Fruit fly (Drosophila melanogaster) whole organism, embryonic: ENCODE data around the gene CAH7.

ENCODE experiments used
- Aef1 ChIP-seq: fragments of 200-800 bp; sonication (Bioruptor generic); IDR thresholded peaks from 3 replicates; pipeline ENCODE4 v1.3.6; 2022; ENCODE audit warnings: missing biosample characterization, missing genetic modification characterization
- Atf3 ChIP-seq: fragments of 200-800 bp; sonication (Bioruptor generic); optimal IDR thresholded peaks from 3 replicates; lab custom pipeline; 2016; ENCODE audit warnings: missing biosample characterization, missing genetic modification characterization
- Atf6 ChIP-seq: fragments of 200-800 bp; sonication (Bioruptor generic); IDR thresholded peaks from 2 replicates; pipeline ENCODE4 v1.3.6; 2022; ENCODE audit warnings: missing biosample characterization, missing genetic modification characterization
- Awh ChIP-seq: fragments of 200-800 bp; sonication (Bioruptor generic); IDR thresholded peaks from 2 replicates; pipeline ENCODE4, ENCODE4 v1.3.6; 2022; ENCODE audit warnings: missing biosample characterization, missing genetic modification characterization
- C15 ChIP-seq: fragments of 200-800 bp; sonication (Bioruptor generic); IDR thresholded peaks from 3 replicates; pipeline ENCODE4 v1.3.6; 2022; ENCODE audit warnings: missing biosample characterization, missing genetic modification characterization
- CG10209 ChIP-seq: fragments of 200-800 bp; sonication (Bioruptor generic); optimal IDR thresholded peaks from 3 replicates; lab custom pipeline; 2017; ENCODE audit warnings: missing biosample characterization, mild to moderate bottlenecking, missing genetic modification characterization, missing genetic modification reagents
- CG12769 ChIP-seq: fragments of 200-800 bp; sonication (Bioruptor generic); optimal IDR thresholded peaks from 2 replicates; lab custom pipeline; 2019; ENCODE audit warnings: missing biosample characterization, mild to moderate bottlenecking, missing genetic modification characterization, moderate library complexity
- CG13296 ChIP-seq: fragments of 200-800 bp; sonication (Bioruptor generic); optimal IDR thresholded peaks from 3 replicates; lab custom pipeline; 2018; ENCODE audit warnings: missing biosample characterization, mild to moderate bottlenecking, missing genetic modification characterization
- CG13624 ChIP-seq: fragments of 200-800 bp; sonication (Bioruptor generic); optimal IDR thresholded peaks from 2 replicates; lab custom pipeline; 2016; ENCODE audit warnings: missing biosample characterization, missing genetic modification characterization
- CG15601 ChIP-seq: fragments of 200-800 bp; sonication (Bioruptor generic); optimal IDR thresholded peaks from 3 replicates; lab custom pipeline; 2019; ENCODE audit warnings: missing biosample characterization, mild to moderate bottlenecking, missing genetic modification characterization, moderate library complexity
- CG1602 ChIP-seq: fragments of 200-800 bp; sonication (Bioruptor generic); optimal IDR thresholded peaks from 3 replicates; lab custom pipeline; 2016; ENCODE audit warnings: missing biosample characterization, missing genetic modification characterization
- CG1603 ChIP-seq: fragments of 200-800 bp; sonication (Bioruptor generic); optimal IDR thresholded peaks from 2 replicates; lab custom pipeline; 2019; ENCODE audit warnings: missing biosample characterization, mild to moderate bottlenecking, missing genetic modification characterization, moderate library complexity
- CG17328 ChIP-seq: fragments of 200-800 bp; sonication (Bioruptor generic); IDR thresholded peaks from 2 replicates; pipeline ENCODE4 v1.3.6; 2022; ENCODE audit warnings: missing biosample characterization, missing genetic modification characterization
- CG17361 ChIP-seq: fragments of 200-800 bp; sonication (Bioruptor generic); IDR thresholded peaks from 3 replicates; pipeline ENCODE4 v1.3.6; 2022; ENCODE audit warnings: missing biosample characterization, missing genetic modification characterization
- CG2120 ChIP-seq: fragments of 200-800 bp; sonication (Bioruptor generic); optimal IDR thresholded peaks from 3 replicates; lab custom pipeline; 2016; ENCODE audit warnings: missing biosample characterization, missing genetic modification characterization
- CG2199 ChIP-seq: fragments of 200-800 bp; sonication (Bioruptor generic); IDR thresholded peaks from 3 replicates; pipeline ENCODE4 v1.3.6; 2022; ENCODE audit warnings: missing biosample characterization, missing genetic modification characterization
- CG30020 ChIP-seq: fragments of 200-800 bp; optimal IDR thresholded peaks from 2 replicates; lab custom pipeline; 2019; ENCODE audit warnings: missing biosample characterization, mild to moderate bottlenecking, missing genetic modification characterization, moderate library complexity
- CG30403 ChIP-seq: fragments of 200-800 bp; sonication (Bioruptor generic); optimal IDR thresholded peaks from 3 replicates; lab custom pipeline; 2016; ENCODE audit warnings: missing biosample characterization, missing genetic modification characterization
- CG32532 ChIP-seq: fragments of 200-800 bp; sonication (Bioruptor generic); IDR thresholded peaks from 2 replicates; pipeline ENCODE4 v1.3.6; 2022; ENCODE audit warnings: missing biosample characterization, missing genetic modification characterization
- CG34422 ChIP-seq: fragments of 200-800 bp; sonication (Bioruptor generic); IDR thresholded peaks from 3 replicates; pipeline ENCODE4 v1.3.6; 2022; ENCODE audit warnings: missing biosample characterization, missing genetic modification characterization
- CG6854 ChIP-seq: fragments of 200-800 bp; sonication (Bioruptor generic); optimal IDR thresholded peaks from 3 replicates; lab custom pipeline; 2017; ENCODE audit warnings: missing biosample characterization, mild to moderate bottlenecking, missing genetic modification characterization
- CG7271 ChIP-seq: fragments of 200-800 bp; sonication (Bioruptor generic); optimal IDR thresholded peaks from 2 replicates; lab custom pipeline; 2018; ENCODE audit warnings: missing biosample characterization, mild to moderate bottlenecking, missing genetic modification characterization, moderate library complexity
- CG7839 ChIP-seq: fragments of 200-800 bp; sonication (Bioruptor generic); optimal IDR thresholded peaks from 3 replicates; lab custom pipeline; 2018; ENCODE audit warnings: missing biosample characterization, mild to moderate bottlenecking, missing genetic modification characterization, moderate library complexity
- CG8089 ChIP-seq: fragments of 200-800 bp; sonication (Bioruptor generic); optimal IDR thresholded peaks from 3 replicates; lab custom pipeline; 2016; ENCODE audit warnings: missing biosample characterization, missing genetic modification characterization
- CG8944 ChIP-seq: fragments of 200-800 bp; sonication (Bioruptor generic); optimal IDR thresholded peaks from 3 replicates; lab custom pipeline; 2016; ENCODE audit warnings: missing biosample characterization, missing genetic modification characterization
- CG9609 ChIP-seq: fragments of 200-800 bp; sonication (Bioruptor generic); optimal IDR thresholded peaks from 3 replicates; lab custom pipeline; 2016; ENCODE audit warnings: missing biosample characterization, missing genetic modification characterization
- CkIIα-i1 ChIP-seq: fragments of 200-800 bp; sonication (Bioruptor generic); IDR thresholded peaks from 2 replicates; pipeline ENCODE4 v1.3.6; 2022; ENCODE audit warnings: missing biosample characterization, missing genetic modification characterization
- Dbx ChIP-seq: fragments of 200-800 bp; sonication (Bioruptor generic); IDR thresholded peaks from 3 replicates; pipeline ENCODE4 v1.3.6; 2022; ENCODE audit warnings: missing biosample characterization, missing genetic modification characterization
- Dip3 ChIP-seq: fragments of 200-800 bp; sonication (Bioruptor generic); optimal IDR thresholded peaks from 3 replicates; lab custom pipeline; 2016; ENCODE audit warnings: missing biosample characterization, missing genetic modification characterization
- H2.0 ChIP-seq: fragments of 200-800 bp; sonication (Bioruptor generic); IDR thresholded peaks from 2 replicates; pipeline ENCODE4 v1.3.6; 2022; ENCODE audit warnings: missing biosample characterization, missing genetic modification characterization
- Pdp1 ChIP-seq, 2 experiments: fragments of 200-800 bp; sonication (Bioruptor generic); optimal IDR thresholded peaks; 3 replicates each; lab custom pipeline; 2016; ENCODE audit warnings: missing biosample characterization in 2 of 2, missing genetic modification characterization in 2 of 2, mild to moderate bottlenecking in 1 of 2, moderate library complexity in 1 of 2
- Spps ChIP-seq: fragments of 200-800 bp; sonication (Bioruptor generic); optimal IDR thresholded peaks from 2 replicates; lab custom pipeline; 2018; ENCODE audit warnings: missing biosample characterization, mild to moderate bottlenecking, missing genetic modification characterization
- amos ChIP-seq: fragments of 200-800 bp; sonication (Bioruptor generic); IDR thresholded peaks from 2 replicates; pipeline ENCODE4 v1.3.6; 2022; ENCODE audit warnings: missing biosample characterization, missing genetic modification characterization; ENCODE audit not compliant: partially characterized antibody
- cato ChIP-seq: fragments of 200-800 bp; sonication (Bioruptor generic); optimal IDR thresholded peaks from 2 replicates; lab custom pipeline; 2016; ENCODE audit warnings: missing biosample characterization, missing genetic modification characterization, borderline replicate concordance
- dmrt99B ChIP-seq: fragments of 200-800 bp; sonication (Bioruptor generic); optimal IDR thresholded peaks from 2 replicates; lab custom pipeline; 2018; ENCODE audit warnings: missing biosample characterization, mild to moderate bottlenecking, missing genetic modification characterization, moderate library complexity
- dysf ChIP-seq: fragments of 200-800 bp; sonication (Bioruptor generic); IDR thresholded peaks from 3 replicates; pipeline ENCODE4 v1.3.6; 2022; ENCODE audit warnings: missing biosample characterization, missing genetic modification characterization
- eve ChIP-seq, 2 experiments: fragments of >200 bp; optimal IDR thresholded peaks; 2 replicates each; lab custom pipeline; 2017; ENCODE audit warnings: missing biosample characterization in 2 of 2, missing genetic modification characterization in 2 of 2
- fd64A ChIP-seq: fragments of 200-800 bp; sonication (Bioruptor generic); optimal IDR thresholded peaks from 3 replicates; lab custom pipeline; 2018; ENCODE audit warnings: missing biosample characterization, mild to moderate bottlenecking, missing genetic modification characterization
- gcm2 ChIP-seq: fragments of 200-800 bp; sonication (Bioruptor generic); optimal IDR thresholded peaks from 2 replicates; lab custom pipeline; 2016; ENCODE audit warnings: missing biosample characterization, missing genetic modification characterization
- gem ChIP-seq: fragments of 200-800 bp; sonication (Bioruptor generic); optimal IDR thresholded peaks from 2 replicates; lab custom pipeline; 2019; ENCODE audit warnings: missing biosample characterization, mild to moderate bottlenecking, missing genetic modification characterization, moderate library complexity
- grn ChIP-seq: fragments of 200-800 bp; sonication (Bioruptor generic); optimal IDR thresholded peaks from 3 replicates; lab custom pipeline; 2017; ENCODE audit warnings: missing biosample characterization, missing genetic modification characterization
- hth ChIP-seq: fragments of >200 bp; optimal IDR thresholded peaks from 2 replicates; lab custom pipeline; 2017; ENCODE audit warnings: inconsistent platforms
- mirr ChIP-seq: fragments of 200-800 bp; sonication (Bioruptor generic); optimal IDR thresholded peaks from 3 replicates; lab custom pipeline; 2018; ENCODE audit warnings: missing biosample characterization, mild to moderate bottlenecking, missing genetic modification characterization
- nau ChIP-seq: fragments of 200-800 bp; sonication (Bioruptor generic); optimal IDR thresholded peaks from 3 replicates; lab custom pipeline; 2017; ENCODE audit warnings: missing biosample characterization, mild to moderate bottlenecking, missing genetic modification characterization, missing genetic modification reagents
- pnt ChIP-seq: fragments of 200-800 bp; sonication (Bioruptor generic); optimal IDR thresholded peaks from 3 replicates; lab custom pipeline; 2016; ENCODE audit warnings: missing biosample characterization, missing genetic modification characterization
- row ChIP-seq: fragments of 200-800 bp; sonication (Bioruptor generic); IDR thresholded peaks from 3 replicates; pipeline ENCODE4 v1.3.6; 2022; ENCODE audit warnings: missing biosample characterization, missing genetic modification characterization
- run ChIP-seq: fragments of 200-800 bp; sonication (Bioruptor generic); optimal IDR thresholded peaks from 3 replicates; lab custom pipeline; 2018; ENCODE audit warnings: missing biosample characterization, mild to moderate bottlenecking, missing genetic modification characterization
- salm ChIP-seq: fragments of 200-800 bp; sonication (Bioruptor generic); optimal IDR thresholded peaks from 2 replicates; lab custom pipeline; 2018; ENCODE audit warnings: missing biosample characterization, mild to moderate bottlenecking, missing genetic modification characterization
- schlank ChIP-seq: fragments of 200-800 bp; sonication (Bioruptor generic); optimal IDR thresholded peaks from 2 replicates; lab custom pipeline; 2018; ENCODE audit warnings: missing biosample characterization, mild to moderate bottlenecking, missing genetic modification characterization
- sug ChIP-seq: fragments of 200-800 bp; optimal IDR thresholded peaks from 2 replicates; lab custom pipeline; 2019; ENCODE audit warnings: missing biosample characterization, mild to moderate bottlenecking, missing genetic modification characterization, moderate library complexity
- toy ChIP-seq: fragments of 200-800 bp; sonication (Bioruptor generic); IDR thresholded peaks from 2 replicates; pipeline ENCODE4 v1.3.6; 2022; ENCODE audit warnings: missing biosample characterization, missing genetic modification characterization

The CAH7 gene

DNA sequence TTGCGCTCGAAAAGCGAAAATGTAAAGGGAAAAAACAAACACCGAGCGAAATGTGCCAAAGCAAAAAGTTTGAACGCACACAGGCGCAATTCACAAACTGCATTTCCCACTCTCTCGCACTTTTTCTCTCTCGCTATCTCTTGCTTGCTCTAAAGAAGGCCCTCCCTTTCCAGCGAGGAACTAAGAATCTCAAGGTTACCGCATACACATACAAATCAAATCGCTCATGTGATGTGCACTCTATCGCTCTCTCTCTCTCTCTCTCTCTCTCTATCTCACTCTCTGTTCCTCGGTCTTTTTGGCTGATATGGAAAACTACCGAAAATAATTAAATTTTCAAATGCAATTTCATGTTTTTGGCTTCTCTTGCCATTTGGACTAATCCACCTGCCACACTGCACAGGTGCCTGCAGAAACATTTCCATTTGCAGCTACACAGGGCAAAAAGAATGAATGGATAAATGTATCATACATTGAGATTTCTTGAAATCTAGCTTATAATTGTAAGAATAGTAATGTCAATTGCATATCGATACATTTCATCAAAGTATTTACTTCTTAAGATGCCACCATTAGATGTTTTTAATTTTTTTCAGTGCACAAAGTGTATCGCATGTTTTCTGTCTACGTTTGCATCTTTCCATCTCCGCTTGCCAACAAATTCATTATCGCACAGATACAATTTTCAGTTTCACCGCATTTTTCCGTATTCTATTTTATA is 32.6 kb upstream of the CAH7 start (continued):
- TF ChIP-seq CG30403 (peak; percentile 38), gem (peak; percentile 62), CG8089 (GFP tag; lab: Kevin White, UChicago) (no peak), cato (GFP tag; lab: Kevin White, UChicago) (peak; percentile 22), H2.0 (peak; percentile 35; the same call in 1 of the 2 replicates), Spps (tag; lab: Kevin White, UChicago) (no peak), CG1602 (GFP tag; lab: Kevin White, UChicago) (peak; percentile 18), Awh (GFP tag; lab: Robert Waterston, UW) (no peak), CG2199 (GFP tag; lab: Robert Waterston, UW) (no peak), nau (GFP tag; lab: Kevin White, UChicago) (no peak), Aef1 (GFP tag; lab: Robert Waterston, UW) (peak; percentile 26; the same call in 1 of the 3 replicates), fd64A (no peak), pnt (GFP tag; lab: Kevin White, UChicago) (no peak), CG30020 (tag; lab: Kevin White, UChicago) (no peak), CG2120 (GFP tag; lab: Kevin White, UChicago) (peak; percentile 14), CG7271 (tag; lab: Kevin White, UChicago) (no peak), CG15601 (tag; lab: Kevin White, UChicago) (no peak), Atf3 (GFP tag; lab: Kevin White, UChicago) (no peak), Pdp1 (GFP tag; optimal IDR thresholded peaks at IDR 0.05; lab: Kevin White, UChicago) (peak; percentile 17 to 22), CG17328 (GFP tag; lab: Robert Waterston, UW) (no peak; the same call in 1 of the 2 replicates), row (peak; percentile 49), CG13296 (GFP tag; lab: Kevin White, UChicago) (no peak), CkIIα-i1 (GFP tag; lab: Robert Waterston, UW) (no peak), Dip3 (GFP tag; lab: Kevin White, UChicago) (no peak), eve (GFP tag; optimal IDR thresholded peaks at IDR 0.05; lab: Kevin White, UChicago) (peak in 1 of 2 experiments; percentile 43), toy (GFP tag; lab: Robert Waterston, UW) (no peak), CG1603 (tag; lab: Kevin White, UChicago) (peak; percentile 59), CG8944 (peak; percentile 2), gcm2 (GFP tag; lab: Kevin White, UChicago) (no peak), amos (GFP tag; lab: Robert Waterston, UW) (no peak), CG13624 (GFP tag; lab: Kevin White, UChicago) (no peak), CG17361 (GFP tag; lab: Robert Waterston, UW) (0 out of 3 replicates have a peak, but pooled peaks have one; percentile 45), CG9609 (GFP tag; lab: Kevin White, UChicago) (peak; percentile 6), salm (tag; lab: Kevin White, UChicago) (no peak), Atf6 (GFP tag; lab: Robert Waterston, UW) (no peak), C15 (GFP tag; lab: Robert Waterston, UW) (no peak), mirr (GFP tag; lab: Kevin White, UChicago) (no peak), CG10209 (no peak), schlank (tag; lab: Kevin White, UChicago) (no peak), CG7839 (peak; percentile 35), Dbx (no peak), CG34422 (peak; percentile 61; the same call in 2 of the 3 replicates), CG6854 (GFP tag; lab: Kevin White, UChicago) (no peak), grn (GFP tag; lab: Kevin White, UChicago) (no peak), hth (lab: Kevin White, UChicago) (no peak), sug (tag; lab: Kevin White, UChicago) (no peak), CG12769 (tag; lab: Kevin White, UChicago) (no peak), dmrt99B (tag; lab: Kevin White, UChicago) (peak; percentile 57), dysf (peak; percentile 35; the same call in 1 of the 3 replicates), run (tag; lab: Kevin White, UChicago) (no peak), CG32532 (no peak)
